Worm (Caenorhabditis elegans): ENCODE measurements around the gene tag-250.

ce11 chrIII:7897733-7898132, 27.0 kb downstream of the tag-250 start:
- no peak for TF ChIP-seq ceh-36 (tag; optimal IDR thresholded peaks at IDR 0.05)
- no peak for TF ChIP-seq F13C5.2 (tag; optimal IDR thresholded peaks at IDR 0.05)
- TF ChIP-seq tbx-11 (GFP tag; IDR thresholded peaks at IDR 0.05), result no peak
- no peak for TF ChIP-seq tbx-37 (GFP tag; conservative IDR thresholded peaks at IDR 0.05)
- no peak for TF ChIP-seq sea-1 (GFP tag; conservative IDR thresholded peaks at IDR 0.05)
- TF ChIP-seq aly-1 (tag; optimal IDR thresholded peaks at IDR 0.05), result no peak
- no peak for TF ChIP-seq tra-4 (tag; optimal IDR thresholded peaks at IDR 0.05)
- no peak for TF ChIP-seq ets-7 (tag; optimal IDR thresholded peaks at IDR 0.05)
- TF ChIP-seq ama-1 (optimal IDR thresholded peaks at IDR 0.05), result no peak
- no peak for TF ChIP-seq flt-1 (GFP tag; IDR thresholded peaks at IDR 0.05)
